Worm (Caenorhabditis elegans) whole organism, L4 larva: Measurements from ENCODE around the gene nspc-13.

Source experiments
- F37D6.2 ChIP-seq: sonication (generic microtip); optimal IDR thresholded peaks from 2 replicates; lab custom pipeline; 2016; ENCODE audit warnings: mild to moderate bottlenecking, missing genetic modification characterization, missing compliant biosample characterization
- F49E8.2 ChIP-seq: sonication (generic microtip); optimal IDR thresholded peaks from 2 replicates; lab custom pipeline; 2016; ENCODE audit warnings: missing compliant biosample characterization, mild to moderate bottlenecking, missing genetic modification characterization, borderline replicate concordance
- R02D3.7 ChIP-seq: fragments of 150-350 bp; sonication (generic microtip); optimal IDR thresholded peaks from 3 replicates; lab custom pipeline; 2014; ENCODE audit warnings: missing biosample characterization, missing genetic modification characterization
- Y48G9A.11 ChIP-seq: fragments of 200-800 bp; sonication (Bioruptor generic); IDR thresholded peaks from 2 replicates; pipeline ENCODE4 v1.3.6; 2022; ENCODE audit warnings: missing genetic modification reagents, missing genetic modification characterization, missing compliant biosample characterization
- Y5F2A.4 ChIP-seq: fragments of 200-800 bp; sonication (Bioruptor generic); optimal IDR thresholded peaks from 2 replicates; lab custom pipeline; 2018; ENCODE audit warnings: mild to moderate bottlenecking, missing genetic modification characterization, missing compliant biosample characterization
- Y75B8A.6 ChIP-seq: fragments of 200-800 bp; sonication (Bioruptor generic); IDR thresholded peaks from 2 replicates; pipeline ENCODE4 v1.3.6; 2022; ENCODE audit warnings: missing genetic modification reagents, missing genetic modification characterization, missing compliant biosample characterization
- ZK337.2 ChIP-seq: fragments of 200-800 bp; sonication (Bioruptor generic); IDR thresholded peaks from 2 replicates; pipeline ENCODE4 v1.3.6; 2022; ENCODE audit warnings: missing genetic modification reagents, missing genetic modification characterization, missing compliant biosample characterization
- ceh-32 ChIP-seq: sonication (generic microtip); optimal IDR thresholded peaks from 2 replicates; lab custom pipeline; 2016; ENCODE audit warnings: mild to moderate bottlenecking, missing genetic modification characterization, missing compliant biosample characterization; ENCODE audit not compliant: poor library complexity
- ceh-44 ChIP-seq: fragments of 200-800 bp; sonication (Bioruptor generic); IDR thresholded peaks from 2 replicates; pipeline ENCODE4 v1.3.6; 2022; ENCODE audit warnings: missing genetic modification reagents, missing genetic modification characterization, missing compliant biosample characterization
- daf-8 ChIP-seq: fragments of 200-800 bp; sonication (Bioruptor generic); IDR thresholded peaks from 2 replicates; pipeline ENCODE4 v1.3.6; 2022; ENCODE audit warnings: missing genetic modification characterization, missing compliant biosample characterization
- duxl-1 ChIP-seq: sonication (generic microtip); optimal IDR thresholded peaks from 2 replicates; lab custom pipeline; 2016; ENCODE audit warnings: mild to moderate bottlenecking, missing genetic modification characterization, moderate library complexity, missing compliant biosample characterization; ENCODE audit not compliant: poor library complexity
- dve-1 ChIP-seq: sonication (generic microtip); optimal IDR thresholded peaks from 2 replicates; lab custom pipeline; 2017; ENCODE audit warnings: antibody characterized with exemption, mild to moderate bottlenecking, missing genetic modification characterization, missing compliant biosample characterization; ENCODE audit not compliant: insufficient read depth
- fos-1 ChIP-seq: fragments of 150-350 bp; optimal IDR thresholded peaks from 2 replicates; lab custom pipeline; 2014; ENCODE audit warnings: missing biosample characterization, missing genetic modification characterization
- hif-1 ChIP-seq, 2 experiments: sonication (generic microtip); optimal IDR thresholded peaks; 2 replicates each; lab custom pipeline; 2016 to 2017; ENCODE audit warnings: missing compliant biosample characterization in 2 of 2, missing genetic modification characterization in 2 of 2, missing genetic modification reagents in 2 of 2, missing genotype in 2 of 2, mild to moderate bottlenecking in 1 of 2
- hlh-30 ChIP-seq: sonication (generic microtip); optimal IDR thresholded peaks from 2 replicates; lab custom pipeline; 2017; ENCODE audit warnings: antibody characterized with exemption, mild to moderate bottlenecking, missing genetic modification characterization, missing compliant biosample characterization; ENCODE audit not compliant: insufficient read depth
- lim-7 ChIP-seq: fragments of 200-800 bp; sonication (Bioruptor generic); IDR thresholded peaks from 2 replicates; pipeline ENCODE4 v1.3.6; 2022; ENCODE audit warnings: missing genetic modification characterization, missing compliant biosample characterization
- lin-29 ChIP-seq: fragments of 200-800 bp; sonication (Bioruptor generic); IDR thresholded peaks from 2 replicates; pipeline ENCODE4 v1.3.6; 2022; ENCODE audit warnings: missing genetic modification reagents, missing genetic modification characterization, missing compliant biosample characterization
- madf-5 ChIP-seq, 2 experiments: fragments of 200-800 bp; sonication (Bioruptor generic); IDR thresholded peaks; 2 replicates each; pipeline ENCODE4 v1.3.6; 2022; ENCODE audit warnings: missing compliant biosample characterization in 2 of 2, missing genetic modification characterization in 2 of 2
- mdl-1 ChIP-seq, 2 experiments: fragments of 150-350 bp in 1 of 2; sonication (generic microtip) in 1 of 2; optimal IDR thresholded peaks; 2 replicates each; lab custom pipeline; 2014 to 2017; ENCODE audit warnings: missing biosample characterization in 2 of 2, missing genetic modification characterization in 2 of 2
- mes-2 ChIP-seq: sonication (generic microtip); optimal IDR thresholded peaks from 2 replicates; lab custom pipeline; 2016; ENCODE audit warnings: missing genotype, mild to moderate bottlenecking, missing genetic modification characterization, missing compliant biosample characterization; ENCODE audit not compliant: poor library complexity, severe bottlenecking
- nhr-111 ChIP-seq: fragments of 200-800 bp; sonication (Bioruptor generic); optimal IDR thresholded peaks from 2 replicates; lab custom pipeline; 2018; ENCODE audit warnings: mild to moderate bottlenecking, missing genetic modification characterization, missing compliant biosample characterization
- nhr-237 ChIP-seq: sonication (generic microtip); optimal IDR thresholded peaks from 2 replicates; lab custom pipeline; 2017; ENCODE audit warnings: missing biosample characterization, missing genetic modification characterization
- nhr-28 ChIP-seq: fragments of 150-350 bp; optimal IDR thresholded peaks from 2 replicates; lab custom pipeline; 2014; ENCODE audit warnings: missing biosample characterization, missing genetic modification characterization
- nhr-48 ChIP-seq: sonication (generic microtip); optimal IDR thresholded peaks from 2 replicates; lab custom pipeline; 2016; ENCODE audit warnings: mild to moderate bottlenecking, missing genetic modification characterization, missing compliant biosample characterization
- nhr-76 ChIP-seq: fragments of 150-350 bp; optimal IDR thresholded peaks from 2 replicates; lab custom pipeline; 2014; ENCODE audit warnings: missing biosample characterization, missing genetic modification characterization
- pha-4 ChIP-seq, 2 experiments: fragments of 150-350 bp in 1 of 2; fragments of 200-800 bp in 1 of 2; sonication (Bioruptor generic) in 1 of 2; IDR thresholded peaks in 1 of 2; optimal IDR thresholded peaks in 1 of 2; 2 replicates each; pipeline versions ENCODE4 v1.3.6 to Lab custom; 2014 to 2022; ENCODE audit warnings: missing genetic modification characterization in 2 of 2, missing genetic modification reagents in 2 of 2, missing biosample characterization in 1 of 2, missing compliant biosample characterization in 1 of 2
- set-16 ChIP-seq: fragments of 200-800 bp; sonication (Bioruptor generic); IDR thresholded peaks from 2 replicates; pipeline ENCODE4 v1.3.6; 2022; ENCODE audit warnings: missing genetic modification reagents, missing genetic modification characterization, missing compliant biosample characterization
- spr-3 ChIP-seq: fragments of 200-800 bp; sonication (Bioruptor generic); optimal IDR thresholded peaks from 2 replicates; lab custom pipeline; 2018; ENCODE audit warnings: mild to moderate bottlenecking, missing genetic modification characterization, missing compliant biosample characterization
- unc-62 ChIP-seq, 3 experiments: fragments of 150-350 bp in 1 of 3; sonication (generic microtip); optimal IDR thresholded peaks in 2 of 3; peaks in 1 of 3; 1 replicate in 1 of 3; 2 replicates in 2 of 3; lab custom pipeline; 2014 to 2017; ENCODE audit warnings: missing biosample characterization in 3 of 3, missing genetic modification characterization in 3 of 3, missing genetic modification reagents in 3 of 3, missing genotype in 1 of 3

The nspc-13 gene

DNA sequence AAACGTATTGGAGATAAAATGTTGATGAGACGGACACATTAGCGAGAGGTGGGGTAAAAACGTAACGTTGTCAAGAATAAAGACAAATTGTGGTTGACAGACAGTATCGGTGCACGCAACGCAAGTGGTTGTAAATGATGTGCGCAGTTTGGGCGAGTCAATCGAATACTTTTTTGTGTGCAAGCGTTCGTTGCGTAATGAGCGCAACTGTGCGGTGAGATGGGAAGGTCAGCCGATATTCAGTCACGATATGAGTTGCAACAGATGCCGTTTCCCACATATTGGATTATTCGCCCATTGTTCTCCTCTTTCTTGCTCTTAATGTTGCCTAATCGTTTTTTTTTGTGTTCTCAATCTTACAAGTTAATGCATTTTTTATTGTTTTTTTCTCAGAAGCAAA lies 36.5 kb upstream of the nspc-13 start, which contains the start of gene ceh-40:
Gene ceh-40 (minus strand): TSS at position 41 of the 400 bp plus-strand sequence.
- TF ChIP-seq Y5F2A.4 (no peak), unc-62 (GFP tag; optimal IDR thresholded peaks at IDR 0.05 in 1 of 2; lab: Kevin White, UChicago) (peak in 1 of 2 experiments; percentile 48), unc-62 (tag; optimal IDR thresholded peaks at IDR 0.05; lab: Kevin White, UChicago) (no peak)
- TF ChIP-seq, all 104 proteins: peak for 1

DNA sequence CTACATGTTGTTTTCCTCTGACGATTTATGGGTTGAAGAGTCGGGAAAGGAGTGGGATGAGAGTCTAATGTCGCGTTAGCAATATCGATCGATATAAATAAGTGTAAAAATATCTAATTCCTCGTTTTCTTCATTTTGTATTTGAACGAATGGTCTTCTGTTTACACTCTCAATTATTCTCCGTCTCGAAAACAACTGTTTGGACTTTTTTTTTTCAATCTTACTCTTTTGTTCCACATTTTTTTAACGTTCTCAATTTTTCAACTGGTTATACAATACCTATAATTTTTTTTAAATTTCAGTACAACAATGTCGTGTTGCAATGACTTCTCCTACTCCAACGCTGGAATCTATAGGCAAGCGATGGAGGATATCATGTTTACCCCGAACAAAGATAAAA lies 35.9 kb upstream of the nspc-13 start, which contains the start of gene F17A2.13:
Gene F17A2.13 (plus strand): TSS at position 301 of the 400 bp plus-strand sequence.
- TF ChIP-seq madf-5 (GFP tag; IDR thresholded peaks at IDR 0.05; lab: Robert Waterston, UW): no peak
- no peak for TF ChIP-seq duxl-1 (tag; lab: Kevin White, UChicago)
- no peak for TF ChIP-seq daf-8 (GFP tag; lab: Robert Waterston, UW)
- no peak for TF ChIP-seq hlh-30 (tag; lab: Kevin White, UChicago)
- no peak for TF ChIP-seq set-16 (GFP tag; lab: Robert Waterston, UW)
- no peak for TF ChIP-seq ceh-32 (tag; lab: Kevin White, UChicago)
- no peak for TF ChIP-seq F49E8.2 (tag; lab: Kevin White, UChicago)
- TF ChIP-seq nhr-28 (tag; lab: Kevin White, UChicago): no peak
- no peak for TF ChIP-seq ceh-44 (GFP tag; lab: Robert Waterston, UW)
- no peak for TF ChIP-seq mes-2 (tag; lab: Kevin White, UChicago)
- no peak for TF ChIP-seq hif-1 (tag; optimal IDR thresholded peaks at IDR 0.05; lab: Kevin White, UChicago)
- TF ChIP-seq fos-1 (tag; lab: Kevin White, UChicago): no peak
- TF ChIP-seq unc-62 (GFP tag; optimal IDR thresholded peaks at IDR 0.05 in 1 of 2; lab: Kevin White, UChicago): no peak
- no peak for TF ChIP-seq unc-62 (tag; optimal IDR thresholded peaks at IDR 0.05; lab: Kevin White, UChicago)
- TF ChIP-seq, all 104 proteins: peak for 0

DNA sequence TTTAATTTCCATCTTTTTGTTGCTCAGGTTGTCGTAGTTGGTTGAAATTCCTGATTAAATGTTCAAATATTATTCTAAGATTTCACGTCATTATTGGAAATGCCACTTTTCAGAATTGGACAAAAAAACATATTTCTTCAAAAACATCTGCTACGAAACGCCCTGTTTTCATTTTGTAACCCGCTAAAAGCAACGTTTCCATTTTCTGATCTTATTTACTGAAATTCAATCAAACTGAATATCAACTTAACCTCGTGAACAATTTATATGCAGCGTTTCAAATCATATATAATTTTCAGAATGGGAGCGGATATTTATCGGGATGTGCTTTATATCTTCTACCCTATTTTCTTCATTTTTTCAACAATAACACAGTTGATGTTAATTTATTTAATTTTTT lies 33.8 kb upstream of the nspc-13 start, which contains the start of gene srd-40:
Gene srd-40 (plus strand): TSS at position 301 of the 400 bp plus-strand sequence.
- TF ChIP-seq F37D6.2 (tag; lab: Kevin White, UChicago) (no peak), ceh-44 (GFP tag; lab: Robert Waterston, UW) (no peak), nhr-111 (GFP tag; lab: Kevin White, UChicago) (no peak), spr-3 (GFP tag; lab: Kevin White, UChicago) (no peak)

DNA sequence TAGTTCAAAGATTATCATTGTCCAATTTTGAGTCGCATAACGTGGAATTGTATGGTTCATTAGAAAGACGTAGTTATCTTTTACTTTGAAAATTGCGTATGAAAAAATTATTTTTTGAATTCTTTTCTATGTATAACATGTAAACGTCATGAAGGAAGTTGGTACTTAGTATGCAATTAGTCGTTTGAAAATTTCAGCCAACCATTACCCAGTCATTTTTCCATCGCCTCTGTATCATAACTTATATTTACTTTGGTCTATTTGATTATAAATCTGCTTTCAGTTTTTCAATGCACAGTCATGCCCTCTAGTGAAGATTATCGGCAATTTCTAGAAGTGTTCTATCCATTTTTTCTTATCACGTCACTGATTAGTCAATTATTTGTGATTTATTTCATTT lies 30.8 kb upstream of the nspc-13 start, which contains the start of gene srd-41:
Gene srd-41 (plus strand): TSS at position 301 of the 400 bp plus-strand sequence.
- TF ChIP-seq R02D3.7 (no peak), ceh-32 (tag; lab: Kevin White, UChicago) (no peak), fos-1 (tag; lab: Kevin White, UChicago) (no peak)

DNA sequence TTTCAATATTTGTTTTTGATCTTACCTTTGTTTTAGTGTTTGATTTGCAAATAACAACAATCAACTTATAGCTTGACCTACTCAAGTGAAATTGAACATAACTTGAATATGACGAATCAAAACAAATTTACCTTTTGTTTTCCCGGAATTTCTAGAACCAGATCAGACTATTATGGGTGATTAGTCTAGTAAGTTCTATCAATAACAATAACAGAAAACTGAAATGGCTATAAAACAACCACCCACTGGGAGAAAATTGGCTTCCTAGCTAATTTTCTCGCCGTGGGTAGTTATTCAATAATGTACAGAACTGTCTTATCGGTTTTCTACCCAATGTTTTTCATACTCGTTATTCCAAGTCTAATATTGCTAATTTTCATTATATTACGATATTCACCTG lies 28.6 kb upstream of the nspc-13 start, which contains the start of gene srd-45:
Gene srd-45 (plus strand): TSS at position 301 of the 400 bp plus-strand sequence.
- TF ChIP-seq unc-62 (GFP tag; optimal IDR thresholded peaks at IDR 0.05 in 1 of 2; lab: Kevin White, UChicago) (peak in 1 of 2 experiments; percentile 7), unc-62 (tag; optimal IDR thresholded peaks at IDR 0.05; lab: Kevin White, UChicago) (no peak), pha-4 (GFP tag; IDR thresholded peaks at IDR 0.05; lab: Robert Waterston, UW) (no peak), pha-4 (tag; optimal IDR thresholded peaks at IDR 0.05; lab: Kevin White, UChicago) (no peak)

DNA sequence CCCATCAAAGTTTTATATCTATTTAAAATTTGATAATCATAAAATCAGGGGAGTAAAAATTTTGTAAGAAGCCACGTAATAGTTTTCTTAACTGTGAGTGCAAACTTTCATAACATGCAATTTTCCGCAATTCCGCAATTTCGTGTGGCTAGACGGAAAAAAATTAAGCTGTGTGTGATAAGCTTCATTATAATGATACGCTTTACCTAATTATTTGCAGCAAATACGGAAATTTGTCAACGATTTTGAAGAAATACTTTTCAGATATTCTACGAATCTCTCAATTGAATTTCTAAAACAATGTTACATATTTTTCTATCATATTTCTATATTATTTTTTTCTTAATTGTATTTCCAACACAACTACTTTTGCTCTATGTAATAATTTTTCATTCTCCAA lies 25.4 kb upstream of the nspc-13 start, which contains the start of gene srd-46:
Gene srd-46 (plus strand): TSS at position 301 of the 400 bp plus-strand sequence.
- TF ChIP-seq lin-29 (GFP tag; lab: Robert Waterston, UW) (no peak), lim-7 (GFP tag; lab: Robert Waterston, UW) (no peak), Y48G9A.11 (GFP tag; lab: Robert Waterston, UW) (no peak), nhr-76 (tag; lab: Kevin White, UChicago) (no peak), mdl-1 (tag; optimal IDR thresholded peaks at IDR 0.05; lab: Kevin White, UChicago) (no peak), nhr-48 (tag; lab: Kevin White, UChicago) (no peak), Y75B8A.6 (GFP tag; lab: Robert Waterston, UW) (no peak), ZK337.2 (no peak), nhr-237 (tag; lab: Kevin White, UChicago) (no peak), dve-1 (no peak)
